Fruit fly (Drosophila melanogaster): ENCODE data around the gene Grp170.

The Grp170 gene

dm6 chrX:2317347-2317832 lies 42.5 kb upstream of the Grp170 start (continued):
- TF ChIP-seq Ravus (GFP tag; IDR thresholded peaks at IDR 0.05) = no peak
- peak; percentile 49; the same call in 1 of the 2 replicates for TF ChIP-seq CG13287 (GFP tag; IDR thresholded peaks at IDR 0.05; ENCODE audit: partially characterized antibody)
- TF ChIP-seq ac (GFP tag; optimal IDR thresholded peaks at IDR 0.05) = no peak
- no peak for TF ChIP-seq sisA (GFP tag; IDR thresholded peaks at IDR 0.05)
- peak; percentile 21 for TF ChIP-seq gsb-n (tag; optimal IDR thresholded peaks at IDR 0.05)
- peak; percentile 13 for TF ChIP-seq Fer1 (GFP tag; optimal IDR thresholded peaks at IDR 0.05)
- peak; percentile 43; the same call in 1 of the 2 replicates for TF ChIP-seq CG4360 (GFP tag; IDR thresholded peaks at IDR 0.05)
- peak; percentile 62 for TF ChIP-seq CG34224 (GFP tag; IDR thresholded peaks at IDR 0.05; ENCODE audit: partially characterized antibody)
- TF ChIP-seq CG3726 (GFP tag; IDR thresholded peaks at IDR 0.05) = no peak
- TF ChIP-seq zfh1 (GFP tag; IDR thresholded peaks at IDR 0.05) = no peak
- peak; percentile 79 for TF ChIP-seq cg (GFP tag; optimal IDR thresholded peaks at IDR 0.05)
- TF ChIP-seq dmrt99B (tag; optimal IDR thresholded peaks at IDR 0.05) = no peak
- TF ChIP-seq Optix (GFP tag; IDR thresholded peaks at IDR 0.05) = no peak
- no peak for TF ChIP-seq lola (GFP tag; optimal IDR thresholded peaks at IDR 0.05)
- TF ChIP-seq CG10431 (GFP tag; optimal IDR thresholded peaks at IDR 0.05) = peak; percentile 49
- TF ChIP-seq ttk (GFP tag; IDR thresholded peaks at IDR 0.05) = no peak
- no peak for TF ChIP-seq CG7963 (GFP tag; IDR thresholded peaks at IDR 0.05; ENCODE audit: partially characterized antibody)
- no peak for TF ChIP-seq Abd-B (GFP tag; optimal IDR thresholded peaks at IDR 0.05)
- no peak for TF ChIP-seq CG1603 (tag; optimal IDR thresholded peaks at IDR 0.05)
- peak; percentile 70; the same call in 1 of the 2 replicates for TF ChIP-seq CG32532 (GFP tag; IDR thresholded peaks at IDR 0.05)
- peak; percentile 71; the same call in 2 of the 3 replicates for TF ChIP-seq z (GFP tag; IDR thresholded peaks at IDR 0.05)
- TF ChIP-seq sug (tag; optimal IDR thresholded peaks at IDR 0.05) = peak; percentile 94
- TF ChIP-seq maf-S (GFP tag; optimal IDR thresholded peaks at IDR 0.05) = no peak
- no peak for TF ChIP-seq tll (GFP tag; optimal IDR thresholded peaks at IDR 0.05)
- peak; percentile 0 for TF ChIP-seq abd-A (tag; optimal IDR thresholded peaks at IDR 0.05)
- peak; percentile 30 for TF ChIP-seq psq (GFP tag; optimal IDR thresholded peaks at IDR 0.05)
- TF ChIP-seq gfzf (GFP tag; optimal IDR thresholded peaks at IDR 0.05) = no peak
- no peak for TF ChIP-seq lmd (GFP tag; IDR thresholded peaks at IDR 0.05)
- TF ChIP-seq vvl (GFP tag; IDR thresholded peaks at IDR 0.05) = peak; percentile 29; the same call in 1 of the 2 replicates
- no peak for TF ChIP-seq Vsx1 (GFP tag; optimal IDR thresholded peaks at IDR 0.05)
- peak; percentile 64 for TF ChIP-seq CG1832 (GFP tag; optimal IDR thresholded peaks at IDR 0.05)
- no peak for TF ChIP-seq CG32772 (GFP tag; IDR thresholded peaks at IDR 0.05)
- TF ChIP-seq chinmo (GFP tag; IDR thresholded peaks at IDR 0.05; ENCODE audit: partially characterized antibody) = peak; percentile 90
- peak in 1 of 2 experiments; percentile 98 for TF ChIP-seq Eip74EF (GFP tag; optimal IDR thresholded peaks at IDR 0.05)
- no peak for TF ChIP-seq p53 (GFP tag; optimal IDR thresholded peaks at IDR 0.05)
- peak in 1 of 2 experiments; percentile 20 for TF ChIP-seq Pdp1 (GFP tag; optimal IDR thresholded peaks at IDR 0.05)
- TF ChIP-seq CG6854 (GFP tag; optimal IDR thresholded peaks at IDR 0.05) = peak; percentile 29
- TF ChIP-seq CG12071 (GFP tag; optimal IDR thresholded peaks at IDR 0.05) = peak; percentile 56
- no peak for TF ChIP-seq CG31365 (tag; optimal IDR thresholded peaks at IDR 0.05)
- TF ChIP-seq CG6683 (GFP tag; optimal IDR thresholded peaks at IDR 0.05) = peak; percentile 8
- TF ChIP-seq CG6813 (GFP tag; optimal IDR thresholded peaks at IDR 0.05) = peak; percentile 22
- peak; percentile 77 for TF ChIP-seq Med (GFP tag)
- TF ChIP-seq NK7.1 (GFP tag; optimal IDR thresholded peaks at IDR 0.05) = no peak
- no peak for TF ChIP-seq Hr78 (GFP tag; optimal IDR thresholded peaks at IDR 0.05)
- TF ChIP-seq emc (GFP tag; optimal IDR thresholded peaks at IDR 0.05) = no peak
- TF ChIP-seq Opbp (GFP tag; IDR thresholded peaks at IDR 0.05; ENCODE audit: partially characterized antibody) = no peak
- TF ChIP-seq usp (GFP tag; optimal IDR thresholded peaks at IDR 0.05) = no peak
- TF ChIP-seq CG11695 (GFP tag; IDR thresholded peaks at IDR 0.05) = peak; percentile 36; the same call in 1 of the 3 replicates
- no peak for TF ChIP-seq Myb (GFP tag; optimal IDR thresholded peaks at IDR 0.05)

Data from whole organism, embryonic.